Worm (Caenorhabditis elegans) whole organism, L2 larva: ENCODE results near the gene W10G11.2.

Experiments
- C34F6.9 ChIP-seq: fragments of 150-350 bp; optimal IDR thresholded peaks from 2 replicates; lab custom pipeline; 2014; ENCODE audit warnings: missing biosample characterization, missing genetic modification characterization
- F13H6.1 ChIP-seq: sonication (generic microtip); optimal IDR thresholded peaks from 2 replicates; lab custom pipeline; 2016; ENCODE audit warnings: missing genetic modification characterization, missing compliant biosample characterization
- R02D3.7 ChIP-seq: fragments of 150-350 bp; optimal IDR thresholded peaks from 2 replicates; lab custom pipeline; 2014; ENCODE audit warnings: missing biosample characterization, missing genetic modification characterization
- Y55F3AM.14 ChIP-seq: fragments of 200-800 bp; sonication (Bioruptor generic); optimal IDR thresholded peaks from 2 replicates; lab custom pipeline; 2018; ENCODE audit warnings: mild to moderate bottlenecking, missing genetic modification characterization, missing compliant biosample characterization
- ZK546.5 ChIP-seq: sonication (generic microtip); optimal IDR thresholded peaks from 2 replicates; lab custom pipeline; 2017; ENCODE audit warnings: missing biosample characterization, missing genetic modification characterization
- alr-1 ChIP-seq: fragments of 150-350 bp; optimal IDR thresholded peaks from 2 replicates; lab custom pipeline; 2014; ENCODE audit warnings: missing biosample characterization, missing genetic modification characterization
- aly-2 ChIP-seq: fragments of 150-350 bp; optimal IDR thresholded peaks from 2 replicates; lab custom pipeline; 2014; ENCODE audit warnings: missing biosample characterization, missing genetic modification characterization
- ama-1 ChIP-seq: fragments of 150-350 bp; optimal IDR thresholded peaks from 2 replicates; lab custom pipeline; 2018; ENCODE audit warnings: inconsistent platforms
- blmp-1 ChIP-seq: sonication (generic microtip); optimal IDR thresholded peaks from 2 replicates; lab custom pipeline; 2017; ENCODE audit warnings: missing genetic modification characterization, mild to moderate bottlenecking, missing compliant biosample characterization, antibody characterized with exemption, moderate library complexity; ENCODE audit not compliant: insufficient read depth
- ceh-16 ChIP-seq: fragments of 150-350 bp; optimal IDR thresholded peaks from 2 replicates; lab custom pipeline; 2014; ENCODE audit warnings: missing biosample characterization, missing genetic modification characterization
- ceh-82 ChIP-seq: fragments of 150-350 bp; optimal IDR thresholded peaks from 2 replicates; lab custom pipeline; 2014; ENCODE audit warnings: missing biosample characterization, missing genetic modification characterization
- crh-2 ChIP-seq: sonication (generic microtip); optimal IDR thresholded peaks from 2 replicates; lab custom pipeline; 2017; ENCODE audit warnings: missing biosample characterization, missing genetic modification characterization
- dmd-4 ChIP-seq: sonication (generic microtip); optimal IDR thresholded peaks from 2 replicates; lab custom pipeline; 2017; ENCODE audit warnings: missing biosample characterization, missing genetic modification characterization
- egl-27 ChIP-seq: sonication (generic microtip); optimal IDR thresholded peaks from 3 replicates; lab custom pipeline; 2017; ENCODE audit warnings: missing biosample characterization, missing genetic modification reagents, missing genetic modification characterization
- elt-1 ChIP-seq: fragments of 150-350 bp; optimal IDR thresholded peaks from 2 replicates; lab custom pipeline; 2014; ENCODE audit warnings: missing biosample characterization, missing genetic modification characterization
- elt-3 ChIP-seq: sonication (generic microtip); optimal IDR thresholded peaks from 2 replicates; lab custom pipeline; 2017; ENCODE audit warnings: missing biosample characterization, missing genetic modification characterization
- fos-1 ChIP-seq: fragments of 150-350 bp; optimal IDR thresholded peaks from 2 replicates; lab custom pipeline; 2014; ENCODE audit warnings: missing biosample characterization, missing genetic modification characterization
- gmeb-1 ChIP-seq: fragments of 150-350 bp; optimal IDR thresholded peaks from 2 replicates; lab custom pipeline; 2014; ENCODE audit warnings: missing biosample characterization, missing genetic modification characterization
- lin-11 ChIP-seq: fragments of 150-350 bp; sonication (generic microtip); optimal IDR thresholded peaks from 2 replicates; lab custom pipeline; 2014; ENCODE audit warnings: missing biosample characterization, missing genetic modification characterization, inconsistent platforms, mixed read lengths
- lin-13 ChIP-seq: fragments of 150-350 bp; optimal IDR thresholded peaks from 2 replicates; lab custom pipeline; 2014; ENCODE audit warnings: missing biosample characterization, missing genetic modification reagents, missing genetic modification characterization
- lin-39 ChIP-seq: fragments of 150-350 bp; optimal IDR thresholded peaks from 2 replicates; lab custom pipeline; 2014; ENCODE audit warnings: missing biosample characterization, missing genetic modification reagents, missing genetic modification characterization
- lsy-2 ChIP-seq, 2 experiments: fragments of 150-350 bp in 1 of 2; sonication (generic microtip) in 1 of 2; optimal IDR thresholded peaks; 2 replicates each; lab custom pipeline; 2014 to 2017; ENCODE audit warnings: missing biosample characterization in 2 of 2, missing genetic modification characterization in 2 of 2
- mab-5 ChIP-seq: fragments of 150-350 bp; optimal IDR thresholded peaks from 2 replicates; lab custom pipeline; 2014; ENCODE audit warnings: missing biosample characterization, missing genetic modification characterization
- mbf-1 ChIP-seq: sonication (generic microtip); optimal IDR thresholded peaks from 2 replicates; lab custom pipeline; 2017; ENCODE audit warnings: missing biosample characterization, missing genetic modification characterization
- mdl-1 ChIP-seq, 2 experiments: fragments of 150-350 bp in 1 of 2; sonication (generic microtip) in 1 of 2; optimal IDR thresholded peaks; 2 replicates each; lab custom pipeline; 2017; ENCODE audit warnings: missing biosample characterization in 2 of 2, missing genetic modification characterization in 2 of 2
- nhr-10 ChIP-seq: sonication (generic microtip); optimal IDR thresholded peaks from 2 replicates; lab custom pipeline; 2017; ENCODE audit warnings: missing biosample characterization, missing genetic modification characterization
- nhr-11 ChIP-seq: fragments of 150-350 bp; optimal IDR thresholded peaks from 2 replicates; lab custom pipeline; 2014; ENCODE audit warnings: missing biosample characterization, missing genetic modification characterization
- nhr-12 ChIP-seq: fragments of 150-350 bp; optimal IDR thresholded peaks from 2 replicates; lab custom pipeline; 2014; ENCODE audit warnings: missing biosample characterization, missing genetic modification characterization
- nhr-129 ChIP-seq: fragments of 150-350 bp; optimal IDR thresholded peaks from 2 replicates; lab custom pipeline; 2014; ENCODE audit warnings: missing biosample characterization, missing genetic modification characterization
- nhr-21 ChIP-seq: fragments of 150-350 bp; optimal IDR thresholded peaks from 2 replicates; lab custom pipeline; 2014; ENCODE audit warnings: missing biosample characterization, missing genetic modification characterization
- nhr-23 ChIP-seq: fragments of 150-350 bp; optimal IDR thresholded peaks from 2 replicates; lab custom pipeline; 2014; ENCODE audit warnings: missing biosample characterization, missing genetic modification reagents, missing genetic modification characterization
- nhr-237 ChIP-seq: fragments of 150-350 bp; optimal IDR thresholded peaks from 2 replicates; lab custom pipeline; 2014; ENCODE audit warnings: missing biosample characterization, missing genetic modification characterization
- nhr-25 ChIP-seq: fragments of 150-350 bp; sonication (generic microtip); optimal IDR thresholded peaks from 3 replicates; lab custom pipeline; 2014; ENCODE audit warnings: missing biosample characterization, missing genetic modification characterization
- nhr-6 ChIP-seq: fragments of 150-350 bp; optimal IDR thresholded peaks from 2 replicates; lab custom pipeline; 2014; ENCODE audit warnings: missing biosample characterization, missing genetic modification characterization
- nhr-77 ChIP-seq: fragments of 150-350 bp; optimal IDR thresholded peaks from 2 replicates; lab custom pipeline; 2014; ENCODE audit warnings: missing biosample characterization, missing genetic modification characterization
- peb-1 ChIP-seq: fragments of 150-350 bp; optimal IDR thresholded peaks from 2 replicates; lab custom pipeline; 2014; ENCODE audit warnings: missing biosample characterization, missing genetic modification characterization
- sem-4 ChIP-seq: fragments of 150-350 bp; optimal IDR thresholded peaks from 2 replicates; lab custom pipeline; 2014; ENCODE audit warnings: missing biosample characterization, missing genetic modification reagents, missing genetic modification characterization
- skn-1 ChIP-seq: sonication (generic microtip); optimal IDR thresholded peaks from 2 replicates; lab custom pipeline; 2017; ENCODE audit warnings: missing biosample characterization, missing genetic modification characterization
- sma-3 ChIP-seq: sonication (generic microtip); optimal IDR thresholded peaks from 2 replicates; lab custom pipeline; 2016; ENCODE audit warnings: missing genetic modification reagents, missing genetic modification characterization, missing compliant biosample characterization
- sma-9 ChIP-seq, 2 experiments: fragments of 150-350 bp in 1 of 2; sonication (generic microtip) in 1 of 2; optimal IDR thresholded peaks; 2 replicates each; lab custom pipeline; 2014 to 2016; ENCODE audit warnings: missing genetic modification characterization in 2 of 2, mild to moderate bottlenecking in 1 of 2, missing biosample characterization in 1 of 2, missing compliant biosample characterization in 1 of 2, missing genetic modification reagents in 1 of 2, moderate library complexity in 1 of 2
- snpc-4 ChIP-seq: fragments of 150-350 bp; optimal IDR thresholded peaks from 2 replicates; lab custom pipeline; 2014; ENCODE audit warnings: missing biosample characterization, missing genetic modification characterization
- unc-39 ChIP-seq: fragments of 150-350 bp; optimal IDR thresholded peaks from 2 replicates; lab custom pipeline; 2014; ENCODE audit warnings: missing biosample characterization, missing genetic modification characterization
- unc-55 ChIP-seq: fragments of 150-350 bp; sonication (generic microtip); optimal IDR thresholded peaks from 3 replicates; lab custom pipeline; 2014; ENCODE audit warnings: missing biosample characterization, missing genetic modification reagents, missing genetic modification characterization
- unc-62 ChIP-seq: fragments of 150-350 bp; optimal IDR thresholded peaks from 2 replicates; lab custom pipeline; 2014; ENCODE audit warnings: missing biosample characterization, missing genetic modification reagents, missing genetic modification characterization
- zag-1 ChIP-seq: fragments of 150-350 bp; optimal IDR thresholded peaks from 2 replicates; lab custom pipeline; 2014; ENCODE audit warnings: missing biosample characterization, missing genetic modification characterization
- ztf-1 ChIP-seq: fragments of 200-800 bp; sonication (Bioruptor generic); conservative IDR thresholded peaks from 2 replicates; pipeline ENCODE4 v1.3.6; 2022; ENCODE audit warnings: missing genetic modification characterization, missing compliant biosample characterization
- ztf-11 ChIP-seq: sonication (generic microtip); optimal IDR thresholded peaks from 2 replicates; lab custom pipeline; 2017; ENCODE audit warnings: missing biosample characterization, missing genetic modification characterization
- ztf-4 ChIP-seq: fragments of 150-350 bp; optimal IDR thresholded peaks from 2 replicates; lab custom pipeline; 2014; ENCODE audit warnings: missing biosample characterization, missing genetic modification characterization

The W10G11.2 gene

DNA sequence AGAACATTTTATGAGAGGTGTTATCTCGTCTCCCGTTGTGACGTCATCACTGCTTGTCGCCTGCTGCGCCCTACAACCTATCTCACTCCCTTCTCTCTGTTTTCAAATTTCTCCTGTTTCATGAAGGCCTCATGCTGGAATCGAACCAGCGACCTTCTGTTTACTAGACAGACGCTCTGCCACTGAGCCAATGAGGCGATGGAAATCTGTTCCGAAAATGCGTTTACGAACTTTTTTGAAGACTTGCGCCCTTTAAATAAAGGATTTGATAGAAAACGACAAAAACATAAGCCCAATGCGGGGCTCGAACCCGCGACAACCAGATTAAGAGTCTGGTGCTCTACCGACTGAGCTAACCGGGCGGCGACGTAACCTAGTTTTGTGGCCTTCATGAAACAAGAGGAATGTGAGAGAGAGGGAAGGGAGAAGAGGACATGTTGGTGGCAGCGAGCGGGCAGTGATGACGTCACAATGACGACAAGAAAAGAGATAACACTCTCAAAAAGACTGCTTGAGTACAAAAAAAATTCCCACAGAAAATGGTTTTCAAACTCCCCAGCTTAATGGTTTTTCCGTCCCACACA, 42.4 kb downstream of the W10G11.2 start, which contains the start of gene clec-126:
Gene clec-126, plus strand, starts transcription at position 534 of the 584 bp plus-strand sequence.
- TF ChIP-seq C34F6.9 (tag; lab: Kevin White, UChicago) (peak; percentile 71), elt-3 (tag; lab: Kevin White, UChicago) (no peak), nhr-237 (tag; lab: Kevin White, UChicago) (no peak), R02D3.7 (no peak), zag-1 (tag; lab: Kevin White, UChicago) (peak; percentile 15), nhr-21 (peak; percentile 80), lsy-2 (tag; optimal IDR thresholded peaks at IDR 0.05; lab: Kevin White, UChicago) (peak; percentile 21 to 84), nhr-23 (tag; lab: Kevin White, UChicago) (no peak), nhr-10 (tag; lab: Kevin White, UChicago) (no peak), skn-1 (tag; lab: Kevin White, UChicago) (no peak), nhr-11 (tag; lab: Kevin White, UChicago) (peak; percentile 54), unc-62 (no peak), dmd-4 (no peak), Y55F3AM.14 (GFP tag; lab: Kevin White, UChicago) (peak; percentile 52), ceh-16 (tag; lab: Kevin White, UChicago) (peak; percentile 2), lin-13 (GFP tag; lab: Kevin White, UChicago) (peak; percentile 81), mbf-1 (tag; lab: Kevin White, UChicago) (no peak), sma-9 (GFP tag; optimal IDR thresholded peaks at IDR 0.05; lab: Kevin White, UChicago) (no peak), sma-9 (tag; optimal IDR thresholded peaks at IDR 0.05; lab: Kevin White, UChicago) (no peak), nhr-6 (tag; lab: Kevin White, UChicago) (no peak), crh-2 (tag; lab: Kevin White, UChicago) (peak; percentile 81), unc-55 (GFP tag; lab: Kevin White, UChicago) (peak; percentile 44), mdl-1 (tag; optimal IDR thresholded peaks at IDR 0.05; lab: Kevin White, UChicago) (no peak), ZK546.5 (tag; lab: Kevin White, UChicago) (no peak), alr-1 (tag; lab: Kevin White, UChicago) (no peak), sem-4 (tag; lab: Kevin White, UChicago) (no peak), elt-1 (tag; lab: Kevin White, UChicago) (no peak), F13H6.1 (peak; percentile 66), ama-1 (lab: Kevin White, UChicago) (no peak), ztf-1 (GFP tag; lab: Robert Waterston, UW) (no peak), lin-11 (tag; lab: Kevin White, UChicago) (no peak), snpc-4 (tag; lab: Kevin White, UChicago) (peak; percentile 32), nhr-12 (tag; lab: Kevin White, UChicago) (no peak), sma-3 (GFP tag; lab: Kevin White, UChicago) (peak; percentile 81), ceh-82 (no peak), ztf-4 (tag; lab: Kevin White, UChicago) (peak; percentile 21), peb-1 (tag; lab: Kevin White, UChicago) (no peak), unc-39 (tag; lab: Kevin White, UChicago) (no peak), mab-5 (peak; percentile 41), egl-27 (tag; lab: Kevin White, UChicago) (peak; percentile 48), gmeb-1 (peak; percentile 72), aly-2 (no peak), nhr-77 (tag; lab: Kevin White, UChicago) (no peak), ztf-11 (tag; lab: Kevin White, UChicago) (no peak), lin-39 (tag; lab: Kevin White, UChicago) (no peak), nhr-25 (tag; lab: Kevin White, UChicago) (peak; percentile 12), nhr-129 (tag; lab: Kevin White, UChicago) (peak; percentile 86), blmp-1 (tag; lab: Kevin White, UChicago) (no peak), fos-1 (tag; lab: Kevin White, UChicago) (peak; percentile 77)
